Fruit fly (Drosophila melanogaster) whole organism, embryonic: ENCODE measurements around the gene CG6688.

Source experiments
- Asciz ChIP-seq: fragments of 200-800 bp; sonication (Bioruptor generic); optimal IDR thresholded peaks from 2 replicates; lab custom pipeline; 2017; ENCODE audit warnings: missing biosample characterization, mild to moderate bottlenecking, missing genetic modification characterization, missing genetic modification reagents
- CG11560 ChIP-seq: fragments of 200-800 bp; sonication (Bioruptor generic); IDR thresholded peaks from 3 replicates; pipeline ENCODE4 v1.3.6; 2022; ENCODE audit warnings: missing biosample characterization, missing genetic modification characterization
- CG13287 ChIP-seq: fragments of 200-800 bp; sonication (Bioruptor generic); IDR thresholded peaks from 2 replicates; pipeline ENCODE4 v1.3.6; 2022; ENCODE audit warnings: missing biosample characterization, missing genetic modification characterization; ENCODE audit not compliant: partially characterized antibody
- CG14014 ChIP-seq: fragments of 200-800 bp; sonication (Bioruptor generic); IDR thresholded peaks from 2 replicates; pipeline ENCODE4 v1.3.6; 2022; ENCODE audit warnings: missing biosample characterization, missing genetic modification characterization
- CG14710 ChIP-seq: fragments of 200-800 bp; sonication (Bioruptor generic); optimal IDR thresholded peaks from 3 replicates; lab custom pipeline; 2019; ENCODE audit warnings: missing biosample characterization, mild to moderate bottlenecking, missing genetic modification characterization, moderate library complexity
- CG15269 ChIP-seq: fragments of 200-800 bp; sonication (Bioruptor generic); optimal IDR thresholded peaks from 2 replicates; lab custom pipeline; 2018; ENCODE audit warnings: missing biosample characterization, mild to moderate bottlenecking, missing genetic modification characterization, moderate library complexity
- CG15696 ChIP-seq: fragments of 200-800 bp; sonication (Bioruptor generic); optimal IDR thresholded peaks from 2 replicates; lab custom pipeline; 2019; ENCODE audit warnings: missing biosample characterization, mild to moderate bottlenecking, missing genetic modification characterization, moderate library complexity
- CG17568 ChIP-seq: fragments of 200-800 bp; sonication (Bioruptor generic); optimal IDR thresholded peaks from 2 replicates; lab custom pipeline; 2018; ENCODE audit warnings: missing biosample characterization, mild to moderate bottlenecking, missing genetic modification characterization, moderate library complexity
- CG30403 ChIP-seq: fragments of 200-800 bp; sonication (Bioruptor generic); optimal IDR thresholded peaks from 3 replicates; lab custom pipeline; 2016; ENCODE audit warnings: missing biosample characterization, missing genetic modification characterization
- CG31388 ChIP-seq: fragments of 200-800 bp; sonication (Bioruptor generic); optimal IDR thresholded peaks from 2 replicates; lab custom pipeline; 2016; ENCODE audit warnings: missing biosample characterization, missing genetic modification characterization
- CG31441 ChIP-seq: fragments of 200-800 bp; sonication (Bioruptor generic); IDR thresholded peaks from 2 replicates; pipeline ENCODE4 v1.3.6; 2022; ENCODE audit warnings: missing biosample characterization, missing genetic modification characterization
- CG32767 ChIP-seq: fragments of 200-800 bp; sonication (Bioruptor generic); IDR thresholded peaks from 2 replicates; pipeline ENCODE4 v1.3.6; 2022; ENCODE audit warnings: missing biosample characterization, missing genetic modification characterization
- CG32772 ChIP-seq: fragments of 200-800 bp; sonication (Bioruptor generic); IDR thresholded peaks from 2 replicates; pipeline ENCODE4 v1.3.6; 2022; ENCODE audit warnings: missing biosample characterization, missing genetic modification characterization
- CG34224 ChIP-seq: fragments of 200-800 bp; sonication (Bioruptor generic); IDR thresholded peaks from 3 replicates; pipeline ENCODE4 v1.3.6; 2022; ENCODE audit warnings: missing biosample characterization, missing genetic modification characterization; ENCODE audit not compliant: partially characterized antibody
- CG3847 ChIP-seq: fragments of 200-800 bp; sonication (Bioruptor generic); IDR thresholded peaks from 2 replicates; pipeline ENCODE4 v1.3.6; 2022; ENCODE audit warnings: missing biosample characterization, missing genetic modification characterization
- CG42726 ChIP-seq: fragments of 200-800 bp; sonication (Bioruptor generic); IDR thresholded peaks from 2 replicates; pipeline ENCODE4 v1.3.6; 2022; ENCODE audit warnings: missing biosample characterization, missing genetic modification characterization; ENCODE audit not compliant: partially characterized antibody
- CG4360 ChIP-seq: fragments of 200-800 bp; sonication (Bioruptor generic); IDR thresholded peaks from 2 replicates; pipeline ENCODE4 v1.3.6; 2022; ENCODE audit warnings: missing biosample characterization, missing genetic modification characterization
- CG9932 ChIP-seq: fragments of 200-800 bp; sonication (Bioruptor generic); IDR thresholded peaks from 2 replicates; pipeline ENCODE4 v1.3.6; 2022; ENCODE audit warnings: missing biosample characterization, missing genetic modification characterization
- Chrac-16 ChIP-seq: fragments of 200-800 bp; sonication (Bioruptor generic); optimal IDR thresholded peaks from 3 replicates; lab custom pipeline; 2016; ENCODE audit warnings: missing biosample characterization, missing genetic modification characterization
- D ChIP-seq, 2 experiments: fragments of 200-800 bp in 1 of 2; fragments of >200 bp in 1 of 2; sonication (Bioruptor generic) in 1 of 2; optimal IDR thresholded peaks; 2 replicates in 1 of 2; 3 replicates in 1 of 2; lab custom pipeline; 2017; ENCODE audit warnings: mild to moderate bottlenecking in 1 of 2, missing biosample characterization in 1 of 2, missing genetic modification characterization in 1 of 2, missing genetic modification reagents in 1 of 2
- Dfd ChIP-seq, 2 experiments: fragments of >200 bp; optimal IDR thresholded peaks; 2 replicates each; lab custom pipeline; 2017; ENCODE audit warnings: missing biosample characterization in 2 of 2, missing genetic modification characterization in 2 of 2
- Doc2 ChIP-seq: fragments of 200-800 bp; sonication (Bioruptor generic); IDR thresholded peaks from 2 replicates; pipeline ENCODE4 v1.3.6; 2022; ENCODE audit warnings: missing biosample characterization, missing genetic modification characterization
- E2f2 ChIP-seq: fragments of 200-800 bp; sonication (Bioruptor generic); IDR thresholded peaks from 2 replicates; pipeline ENCODE4 v1.3.6; 2022; ENCODE audit warnings: missing biosample characterization, missing genetic modification characterization
- Ets97D ChIP-seq: fragments of 200-800 bp; sonication (Bioruptor generic); optimal IDR thresholded peaks from 3 replicates; lab custom pipeline; 2016; ENCODE audit warnings: missing biosample characterization, missing genetic modification characterization
- Gug ChIP-seq: fragments of 200-800 bp; sonication (Bioruptor generic); IDR thresholded peaks from 4 replicates; pipeline ENCODE4 v1.3.6; 2022; ENCODE audit warnings: missing biosample characterization, missing genetic modification characterization
- H2.0 ChIP-seq: fragments of 200-800 bp; sonication (Bioruptor generic); IDR thresholded peaks from 2 replicates; pipeline ENCODE4 v1.3.6; 2022; ENCODE audit warnings: missing biosample characterization, missing genetic modification characterization
- Hmr ChIP-seq: fragments of 200-800 bp; sonication (Bioruptor generic); optimal IDR thresholded peaks from 3 replicates; lab custom pipeline; 2017; ENCODE audit warnings: mild to moderate bottlenecking, missing biosample characterization, missing genetic modification reagents, missing genetic modification characterization
- Myb ChIP-seq: fragments of 200-800 bp; sonication (Bioruptor generic); optimal IDR thresholded peaks from 2 replicates; lab custom pipeline; 2016; ENCODE audit warnings: missing biosample characterization, missing genetic modification characterization
- NC2α ChIP-seq: fragments of 200-800 bp; sonication (Bioruptor generic); optimal IDR thresholded peaks from 2 replicates; lab custom pipeline; 2016; ENCODE audit warnings: missing biosample characterization, missing genetic modification characterization
- PHDP ChIP-seq: fragments of 200-800 bp; sonication (Bioruptor generic); optimal IDR thresholded peaks from 3 replicates; lab custom pipeline; 2018; ENCODE audit warnings: missing biosample characterization, mild to moderate bottlenecking, missing genetic modification characterization, moderate library complexity
- Sox102F ChIP-seq: fragments of 200-800 bp; sonication (Bioruptor generic); optimal IDR thresholded peaks from 2 replicates; lab custom pipeline; 2018; ENCODE audit warnings: missing biosample characterization, mild to moderate bottlenecking, missing genetic modification characterization, moderate library complexity
- Ssrp ChIP-seq: fragments of 200-800 bp; sonication (Bioruptor generic); optimal IDR thresholded peaks from 2 replicates; lab custom pipeline; 2018; ENCODE audit warnings: missing biosample characterization, mild to moderate bottlenecking, missing genetic modification characterization, moderate library complexity
- ato ChIP-seq: fragments of 200-800 bp; sonication (Bioruptor generic); IDR thresholded peaks from 2 replicates; pipeline ENCODE4 v1.3.6; 2022; ENCODE audit warnings: missing biosample characterization, missing genetic modification characterization; ENCODE audit not compliant: partially characterized antibody
- bbx ChIP-seq: fragments of 200-800 bp; sonication (Bioruptor generic); IDR thresholded peaks from 2 replicates; pipeline ENCODE4 v1.3.6; 2022; ENCODE audit warnings: missing biosample characterization, missing genetic modification characterization; ENCODE audit not compliant: partially characterized antibody
- bsh ChIP-seq, 2 experiments: fragments of 200-800 bp; sonication (Bioruptor generic); optimal IDR thresholded peaks; 2 replicates each; lab custom pipeline; 2017 to 2018; ENCODE audit warnings: mild to moderate bottlenecking in 2 of 2, missing biosample characterization in 2 of 2, missing genetic modification characterization in 2 of 2, moderate library complexity in 1 of 2
- caup ChIP-seq: fragments of 200-800 bp; sonication (Bioruptor generic); optimal IDR thresholded peaks from 3 replicates; lab custom pipeline; 2017; ENCODE audit warnings: missing biosample characterization, mild to moderate bottlenecking, missing genetic modification characterization, moderate library complexity; ENCODE audit not compliant: severe bottlenecking
- grau ChIP-seq: fragments of 200-800 bp; optimal IDR thresholded peaks from 3 replicates; lab custom pipeline; 2019; ENCODE audit warnings: missing biosample characterization, mild to moderate bottlenecking, missing genetic modification characterization, moderate library complexity
- hb ChIP-seq: fragments of 200-800 bp; sonication (Bioruptor generic); IDR thresholded peaks from 3 replicates; pipeline ENCODE4 v1.3.6; 2022; ENCODE audit warnings: missing biosample characterization, missing genetic modification characterization; ENCODE audit not compliant: partially characterized antibody
- hkb ChIP-seq, 2 experiments: fragments of 200-800 bp in 1 of 2; fragments of >200 bp in 1 of 2; sonication (Bioruptor generic) in 1 of 2; IDR thresholded peaks in 1 of 2; optimal IDR thresholded peaks in 1 of 2; 2 replicates each; pipeline versions ENCODE4 v1.3.6 to Lab custom; 2017 to 2022; ENCODE audit warnings: missing biosample characterization in 1 of 2, missing genetic modification characterization in 1 of 2
- mld ChIP-seq: fragments of 200-800 bp; sonication (Bioruptor generic); IDR thresholded peaks from 3 replicates; pipeline ENCODE4 v1.3.6; 2022; ENCODE audit warnings: missing biosample characterization, missing genetic modification characterization; ENCODE audit not compliant: partially characterized antibody
- nmo ChIP-seq: fragments of 200-800 bp; sonication (Bioruptor generic); optimal IDR thresholded peaks from 2 replicates; lab custom pipeline; 2018; ENCODE audit warnings: missing biosample characterization, mild to moderate bottlenecking, missing genetic modification characterization, moderate library complexity
- row ChIP-seq: fragments of 200-800 bp; sonication (Bioruptor generic); IDR thresholded peaks from 3 replicates; pipeline ENCODE4 v1.3.6; 2022; ENCODE audit warnings: missing biosample characterization, missing genetic modification characterization
- sima ChIP-seq: fragments of 200-800 bp; sonication (Bioruptor generic); optimal IDR thresholded peaks from 2 replicates; lab custom pipeline; 2016; ENCODE audit warnings: missing biosample characterization, missing genetic modification characterization
- sob ChIP-seq: fragments of 200-800 bp; sonication (Bioruptor generic); IDR thresholded peaks from 2 replicates; pipeline ENCODE4 v1.3.6; 2022; ENCODE audit warnings: missing biosample characterization, missing genetic modification characterization
- tna ChIP-seq: fragments of 200-800 bp; sonication (Bioruptor generic); IDR thresholded peaks from 2 replicates; pipeline ENCODE4 v1.3.6; 2022; ENCODE audit warnings: missing biosample characterization, missing genetic modification characterization; ENCODE audit not compliant: partially characterized antibody
- unc-4 ChIP-seq: fragments of 200-800 bp; sonication (Bioruptor generic); IDR thresholded peaks from 2 replicates; pipeline ENCODE4 v1.3.6; 2022; ENCODE audit warnings: missing biosample characterization, missing genetic modification characterization; ENCODE audit not compliant: partially characterized antibody
- vnd ChIP-seq: fragments of 200-800 bp; sonication (Bioruptor generic); IDR thresholded peaks from 3 replicates; pipeline ENCODE4 v1.3.6; 2022; ENCODE audit warnings: missing biosample characterization, missing genetic modification characterization; ENCODE audit not compliant: partially characterized antibody
- wek ChIP-seq: fragments of 200-800 bp; sonication (Bioruptor generic); optimal IDR thresholded peaks from 3 replicates; lab custom pipeline; 2018; ENCODE audit warnings: missing biosample characterization, mild to moderate bottlenecking, missing genetic modification characterization, moderate library complexity

The CG6688 gene

dm6 chr3R:23061209-23061608 lies 49.0 kb downstream of the CG6688 start, which contains the start of the genes sav and Ublcp1 (continued):
- no peak for TF ChIP-seq CG4360 (GFP tag; lab: Robert Waterston, UW)
- peak; percentile 17 for TF ChIP-seq Chrac-16 (GFP tag; lab: Kevin White, UChicago)
- TF ChIP-seq H2.0 (GFP tag; lab: Robert Waterston, UW): no peak
- 0 out of 2 replicates have a peak, but pooled peaks have one; percentile 19 for TF ChIP-seq sob (GFP tag; lab: Robert Waterston, UW)
- no peak for TF ChIP-seq NC2α (GFP tag; lab: Kevin White, UChicago)
- peak; percentile 45 for TF ChIP-seq PHDP (tag; lab: Kevin White, UChicago)
- TF ChIP-seq CG34224 (GFP tag; lab: Robert Waterston, UW): peak; percentile 92
- peak; percentile 90 for TF ChIP-seq bbx (GFP tag; lab: Robert Waterston, UW)
- TF ChIP-seq CG30403 (GFP tag; lab: Kevin White, UChicago): peak; percentile 5
- peak; percentile 90 for TF ChIP-seq vnd
- TF ChIP-seq bsh (GFP tag; optimal IDR thresholded peaks at IDR 0.05; lab: Kevin White, UChicago): peak in 1 of 2 experiments; percentile 12
- TF ChIP-seq Myb (GFP tag; lab: Kevin White, UChicago): no peak
- TF ChIP-seq Gug: peak; percentile 27; the same call in 1 of the 4 replicates
- no peak for TF ChIP-seq D (optimal IDR thresholded peaks at IDR 0.05; lab: Kevin White, UChicago)
- TF ChIP-seq D (GFP tag; optimal IDR thresholded peaks at IDR 0.05; lab: Kevin White, UChicago): no peak
- no peak for TF ChIP-seq Asciz (GFP tag; lab: Kevin White, UChicago)
- peak; percentile 74 for TF ChIP-seq CG14710 (tag; lab: Kevin White, UChicago)
- no peak for TF ChIP-seq CG17568 (GFP tag; lab: Kevin White, UChicago)
- no peak for TF ChIP-seq hkb (optimal IDR thresholded peaks at IDR 0.05; lab: Kevin White, UChicago)
- TF ChIP-seq hkb (GFP tag; IDR thresholded peaks at IDR 0.05; lab: Robert Waterston, UW): 0 out of 2 replicates have a peak, but pooled peaks have one; percentile 13
- TF ChIP-seq CG14014 (GFP tag; lab: Robert Waterston, UW): no peak
- no peak for TF ChIP-seq Dfd (GFP tag; optimal IDR thresholded peaks at IDR 0.05; lab: Kevin White, UChicago)
- TF ChIP-seq hb: peak; percentile 80
- TF ChIP-seq Sox102F: peak; percentile 30
- TF ChIP-seq CG3847 (GFP tag; lab: Robert Waterston, UW): 0 out of 2 replicates have a peak, but pooled peaks have one; percentile 16
- peak; percentile 54 for TF ChIP-seq E2f2
- peak; percentile 53 for TF ChIP-seq CG31441
- no peak for TF ChIP-seq CG32772 (GFP tag; lab: Robert Waterston, UW)
- TF ChIP-seq CG32767 (GFP tag; lab: Robert Waterston, UW): no peak
- peak; percentile 59; the same call in 1 of the 2 replicates for TF ChIP-seq ato (GFP tag; lab: Robert Waterston, UW)
- peak; percentile 41; the same call in 1 of the 2 replicates for TF ChIP-seq CG9932 (GFP tag; lab: Robert Waterston, UW)
- no peak for TF ChIP-seq sima (GFP tag; lab: Kevin White, UChicago)
- TF ChIP-seq CG31388: no peak
- TF ChIP-seq Ssrp (tag; lab: Kevin White, UChicago): peak; percentile 17
- peak; percentile 97 for TF ChIP-seq CG13287 (GFP tag; lab: Robert Waterston, UW)
- peak; percentile 90 for TF ChIP-seq unc-4
- no peak for TF ChIP-seq caup (GFP tag; lab: Kevin White, UChicago)
- peak; percentile 6 for TF ChIP-seq Hmr (GFP tag; lab: Kevin White, UChicago)
- peak; percentile 64 for TF ChIP-seq nmo (GFP tag; lab: Kevin White, UChicago)
- no peak for TF ChIP-seq wek (GFP tag; lab: Kevin White, UChicago)
- TF ChIP-seq Doc2 (GFP tag; lab: Robert Waterston, UW): no peak
- TF ChIP-seq CG15696: no peak
- peak; percentile 69; the same call in 1 of the 2 replicates for TF ChIP-seq tna (GFP tag; lab: Robert Waterston, UW)
- peak; percentile 25 for TF ChIP-seq grau (tag; lab: Kevin White, UChicago)
- TF ChIP-seq CG42726 (GFP tag; lab: Robert Waterston, UW): peak; percentile 72; the same call in 1 of the 2 replicates
- peak; percentile 67 for TF ChIP-seq row (GFP tag; lab: Robert Waterston, UW)
- no peak for TF ChIP-seq CG11560 (tag; lab: Robert Waterston, UW)
- peak; percentile 80 for TF ChIP-seq mld (GFP tag; lab: Robert Waterston, UW)
- TF ChIP-seq CG15269: no peak
- peak; percentile 42 for TF ChIP-seq Ets97D (GFP tag; lab: Kevin White, UChicago)
